Worm (Caenorhabditis elegans) whole organism, late embryonic: Measurements from ENCODE around the gene R07E3.1.

ENCODE experiments used
- ceh-31 ChIP-seq: sonication (generic microtip); optimal IDR thresholded peaks from 2 replicates; lab custom pipeline; 2016; ENCODE audit warnings: missing genetic modification characterization, missing compliant biosample characterization
- ceh-45 ChIP-seq: fragments of 200-800 bp; sonication (Bioruptor generic); IDR thresholded peaks from 2 replicates; pipeline ENCODE4 v1.3.6; 2022; ENCODE audit warnings: missing genetic modification reagents, missing genetic modification characterization, missing compliant biosample characterization
- dmd-4 ChIP-seq: sonication (generic microtip); optimal IDR thresholded peaks from 2 replicates; lab custom pipeline; 2016; ENCODE audit warnings: borderline replicate concordance, missing genetic modification characterization, missing compliant biosample characterization
- hlh-6 ChIP-seq: sonication (generic microtip); optimal IDR thresholded peaks from 2 replicates; lab custom pipeline; 2016; ENCODE audit warnings: missing genotype, missing genetic modification characterization, missing compliant biosample characterization
- lim-6 ChIP-seq: sonication (generic microtip); optimal IDR thresholded peaks from 2 replicates; lab custom pipeline; 2016; ENCODE audit warnings: missing genetic modification characterization, missing compliant biosample characterization
- nhr-11 ChIP-seq: fragments of 150-350 bp; optimal IDR thresholded peaks from 2 replicates; lab custom pipeline; 2014; ENCODE audit warnings: missing biosample characterization, missing genetic modification characterization
- pqm-1 ChIP-seq: sonication (generic microtip); optimal IDR thresholded peaks from 2 replicates; lab custom pipeline; 2016; ENCODE audit warnings: missing genetic modification characterization, missing compliant biosample characterization
- ttx-3 ChIP-seq: sonication (generic microtip); optimal IDR thresholded peaks from 2 replicates; lab custom pipeline; 2016; ENCODE audit warnings: missing genetic modification reagents, missing genetic modification characterization, missing compliant biosample characterization
- unc-55 ChIP-seq: sonication (generic microtip); optimal IDR thresholded peaks from 2 replicates; lab custom pipeline; 2017; ENCODE audit warnings: missing biosample characterization, missing genetic modification reagents, missing genetic modification characterization

DNA sequence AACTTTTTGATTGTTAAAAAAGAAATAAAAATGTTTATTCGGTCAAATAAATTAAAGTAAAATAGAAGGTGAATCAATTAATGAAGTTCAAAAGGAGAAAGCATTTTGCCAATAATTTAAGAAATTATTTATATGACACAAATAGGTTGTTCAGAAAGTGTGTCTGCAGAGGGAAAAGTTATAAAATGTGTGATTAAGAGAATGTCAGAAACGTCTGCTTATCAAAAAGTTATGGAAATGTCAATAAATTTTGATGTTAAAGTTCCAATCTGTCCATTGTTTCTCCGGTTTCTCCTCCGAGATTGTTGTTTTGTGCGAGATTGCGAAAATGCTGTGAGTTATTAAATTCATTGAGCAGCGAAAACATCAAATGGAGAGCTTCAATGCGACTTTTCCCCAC, 38.7 kb upstream of the R07E3.1 start, which contains the start of gene rme-4:
- TF ChIP-seq hlh-6 (tag; lab: Kevin White, UChicago) (no peak), ceh-45 (GFP tag; lab: Robert Waterston, UW) (no peak), dmd-4 (tag; lab: Kevin White, UChicago) (no peak), pqm-1 (tag; lab: Kevin White, UChicago) (no peak), nhr-11 (tag; lab: Kevin White, UChicago) (no peak), ttx-3 (tag; lab: Kevin White, UChicago) (no peak), unc-55 (GFP tag; lab: Kevin White, UChicago) (no peak), ceh-31 (tag; lab: Kevin White, UChicago) (no peak), lim-6 (tag; lab: Kevin White, UChicago) (no peak)
